Fruit fly (Drosophila melanogaster) whole organism, embryonic: ENCODE results near the gene CG18788.
A peak's percentile ranks its signal among the peaks of the same experiment; 100 is the strongest.

ENCODE experiments used
- Asciz ChIP-seq: fragments of 200-800 bp; sonication (Bioruptor generic); optimal IDR thresholded peaks from 2 replicates; lab custom pipeline; 2017; ENCODE audit warnings: missing biosample characterization, mild to moderate bottlenecking, missing genetic modification characterization, missing genetic modification reagents
- B-H2 ChIP-seq: fragments of 200-800 bp; sonication (Bioruptor generic); optimal IDR thresholded peaks from 2 replicates; lab custom pipeline; 2018; ENCODE audit warnings: missing biosample characterization, mild to moderate bottlenecking, missing genetic modification characterization
- CG1024 ChIP-seq: fragments of 200-800 bp; sonication (Bioruptor generic); IDR thresholded peaks from 2 replicates; pipeline ENCODE4 v1.3.6; 2022; ENCODE audit warnings: missing biosample characterization, missing genetic modification characterization
- CG10274 ChIP-seq: fragments of 200-800 bp; sonication (Bioruptor generic); optimal IDR thresholded peaks from 3 replicates; lab custom pipeline; 2017; ENCODE audit warnings: missing biosample characterization, mild to moderate bottlenecking, missing genetic modification characterization
- CG10431 ChIP-seq: fragments of 200-800 bp; sonication (Bioruptor generic); optimal IDR thresholded peaks from 3 replicates; lab custom pipeline; 2018; ENCODE audit warnings: missing biosample characterization, mild to moderate bottlenecking, missing genetic modification characterization
- CG11504 ChIP-seq: fragments of 200-800 bp; sonication (Bioruptor generic); optimal IDR thresholded peaks from 3 replicates; lab custom pipeline; 2019; ENCODE audit warnings: missing biosample characterization, mild to moderate bottlenecking, missing genetic modification characterization, moderate library complexity
- CG11560 ChIP-seq: fragments of 200-800 bp; sonication (Bioruptor generic); IDR thresholded peaks from 3 replicates; pipeline ENCODE4 v1.3.6; 2022; ENCODE audit warnings: missing biosample characterization, missing genetic modification characterization
- CG12155 ChIP-seq: fragments of 200-800 bp; sonication (Bioruptor generic); optimal IDR thresholded peaks from 3 replicates; lab custom pipeline; 2016; ENCODE audit warnings: missing biosample characterization, missing genetic modification characterization
- CG12219 ChIP-seq: fragments of 200-800 bp; sonication (Bioruptor generic); optimal IDR thresholded peaks from 3 replicates; lab custom pipeline; 2018; ENCODE audit warnings: missing biosample characterization, mild to moderate bottlenecking, missing genetic modification characterization
- CG12299 ChIP-seq: fragments of 200-800 bp; sonication (Bioruptor generic); optimal IDR thresholded peaks from 2 replicates; lab custom pipeline; 2018; ENCODE audit warnings: missing biosample characterization, mild to moderate bottlenecking, missing genetic modification characterization
- CG12659 ChIP-seq: fragments of 200-800 bp; sonication (Bioruptor generic); optimal IDR thresholded peaks from 3 replicates; lab custom pipeline; 2017; ENCODE audit warnings: mild to moderate bottlenecking, missing biosample characterization, missing genetic modification reagents, missing genetic modification characterization
- CG15269 ChIP-seq: fragments of 200-800 bp; sonication (Bioruptor generic); optimal IDR thresholded peaks from 2 replicates; lab custom pipeline; 2018; ENCODE audit warnings: missing biosample characterization, mild to moderate bottlenecking, missing genetic modification characterization, moderate library complexity
- CG15601 ChIP-seq: fragments of 200-800 bp; sonication (Bioruptor generic); optimal IDR thresholded peaks from 3 replicates; lab custom pipeline; 2019; ENCODE audit warnings: missing biosample characterization, mild to moderate bottlenecking, missing genetic modification characterization, moderate library complexity
- CG1603 ChIP-seq: fragments of 200-800 bp; sonication (Bioruptor generic); optimal IDR thresholded peaks from 2 replicates; lab custom pipeline; 2019; ENCODE audit warnings: missing biosample characterization, mild to moderate bottlenecking, missing genetic modification characterization, moderate library complexity
- CG1647 ChIP-seq: fragments of 200-800 bp; sonication (Bioruptor generic); optimal IDR thresholded peaks from 3 replicates; lab custom pipeline; 2016; ENCODE audit warnings: missing biosample characterization, missing genetic modification characterization
- CG2129 ChIP-seq: fragments of 200-800 bp; sonication (Bioruptor generic); IDR thresholded peaks from 2 replicates; pipeline ENCODE4 v1.3.6; 2022; ENCODE audit warnings: missing biosample characterization, missing genetic modification characterization; ENCODE audit not compliant: partially characterized antibody
- CG2678 ChIP-seq: fragments of 200-800 bp; sonication (Bioruptor generic); optimal IDR thresholded peaks from 3 replicates; lab custom pipeline; 2019; ENCODE audit warnings: missing biosample characterization, mild to moderate bottlenecking, missing genetic modification characterization, moderate library complexity
- CG3407 ChIP-seq: fragments of 200-800 bp; sonication (Bioruptor generic); optimal IDR thresholded peaks from 2 replicates; lab custom pipeline; 2018; ENCODE audit warnings: missing biosample characterization, mild to moderate bottlenecking, missing genetic modification characterization
- CG3847 ChIP-seq: fragments of 200-800 bp; sonication (Bioruptor generic); IDR thresholded peaks from 2 replicates; pipeline ENCODE4 v1.3.6; 2022; ENCODE audit warnings: missing biosample characterization, missing genetic modification characterization
- CG42726 ChIP-seq: fragments of 200-800 bp; sonication (Bioruptor generic); IDR thresholded peaks from 2 replicates; pipeline ENCODE4 v1.3.6; 2022; ENCODE audit warnings: missing biosample characterization, missing genetic modification characterization; ENCODE audit not compliant: partially characterized antibody
- CG7556 ChIP-seq: fragments of 200-800 bp; sonication (Bioruptor generic); optimal IDR thresholded peaks from 2 replicates; lab custom pipeline; 2017; ENCODE audit warnings: missing biosample characterization, mild to moderate bottlenecking, missing genetic modification characterization
- D ChIP-seq, 2 experiments: fragments of 200-800 bp in 1 of 2; fragments of >200 bp in 1 of 2; sonication (Bioruptor generic) in 1 of 2; optimal IDR thresholded peaks; 2 replicates in 1 of 2; 3 replicates in 1 of 2; lab custom pipeline; 2017; ENCODE audit warnings: mild to moderate bottlenecking in 1 of 2, missing biosample characterization in 1 of 2, missing genetic modification characterization in 1 of 2, missing genetic modification reagents in 1 of 2
- E2f2 ChIP-seq: fragments of 200-800 bp; sonication (Bioruptor generic); IDR thresholded peaks from 2 replicates; pipeline ENCODE4 v1.3.6; 2022; ENCODE audit warnings: missing biosample characterization, missing genetic modification characterization
- Fer3 ChIP-seq: fragments of 200-800 bp; sonication (Bioruptor generic); optimal IDR thresholded peaks from 2 replicates; lab custom pipeline; 2018; ENCODE audit warnings: missing biosample characterization, mild to moderate bottlenecking, missing genetic modification characterization, moderate library complexity
- HLH54F ChIP-seq: fragments of 200-800 bp; sonication (Bioruptor generic); optimal IDR thresholded peaks from 3 replicates; lab custom pipeline; 2016; ENCODE audit warnings: missing biosample characterization, missing genetic modification characterization
- HLHmδ ChIP-seq: fragments of 200-800 bp; sonication (Bioruptor generic); optimal IDR thresholded peaks from 2 replicates; lab custom pipeline; 2018; ENCODE audit warnings: missing biosample characterization, mild to moderate bottlenecking, missing genetic modification characterization, moderate library complexity
- Hsf ChIP-seq: fragments of 200-800 bp; sonication (Bioruptor generic); optimal IDR thresholded peaks from 3 replicates; lab custom pipeline; 2016; ENCODE audit warnings: missing biosample characterization, missing genetic modification characterization
- Oli ChIP-seq: fragments of 200-800 bp; sonication (Bioruptor generic); optimal IDR thresholded peaks from 2 replicates; lab custom pipeline; 2018; ENCODE audit warnings: missing biosample characterization, mild to moderate bottlenecking, missing genetic modification characterization, moderate library complexity
- Scr ChIP-seq: fragments of 200-800 bp; sonication (Bioruptor generic); IDR thresholded peaks from 2 replicates; pipeline ENCODE4 v1.3.6; 2022; ENCODE audit warnings: missing biosample characterization, missing genetic modification characterization; ENCODE audit not compliant: partially characterized antibody
- Six4 ChIP-seq: fragments of 200-800 bp; sonication (Bioruptor generic); optimal IDR thresholded peaks from 2 replicates; lab custom pipeline; 2016; ENCODE audit warnings: missing biosample characterization, missing genetic modification characterization
- TFAM ChIP-seq: fragments of 200-800 bp; sonication (Bioruptor generic); optimal IDR thresholded peaks from 2 replicates; lab custom pipeline; 2017; ENCODE audit warnings: missing biosample characterization, missing genetic modification characterization, inconsistent platforms
- ewg ChIP-seq: fragments of 200-800 bp; sonication (Bioruptor generic); optimal IDR thresholded peaks from 3 replicates; lab custom pipeline; 2017; ENCODE audit warnings: mild to moderate bottlenecking, missing biosample characterization, missing genetic modification reagents, missing genetic modification characterization
- grn ChIP-seq: fragments of 200-800 bp; sonication (Bioruptor generic); optimal IDR thresholded peaks from 3 replicates; lab custom pipeline; 2017; ENCODE audit warnings: missing biosample characterization, missing genetic modification characterization
- insv ChIP-seq, 2 experiments: fragments of 200-800 bp; sonication (Bioruptor generic); optimal IDR thresholded peaks; 3 replicates each; lab custom pipeline; 2016 to 2018; ENCODE audit warnings: missing biosample characterization in 2 of 2, missing genetic modification characterization in 2 of 2
- nom ChIP-seq: fragments of 200-800 bp; sonication (Bioruptor generic); optimal IDR thresholded peaks from 2 replicates; lab custom pipeline; 2017; ENCODE audit warnings: missing biosample characterization, missing genetic modification characterization, mild to moderate bottlenecking, moderate library complexity, missing genetic modification reagents
- onecut ChIP-seq: fragments of 200-800 bp; sonication (Bioruptor generic); IDR thresholded peaks from 2 replicates; pipeline ENCODE4 v1.3.6; 2022; ENCODE audit warnings: missing biosample characterization, missing genetic modification characterization
- pb ChIP-seq: fragments of 200-800 bp; sonication (Bioruptor generic); optimal IDR thresholded peaks from 3 replicates; lab custom pipeline; 2016; ENCODE audit warnings: missing biosample characterization, missing genetic modification characterization
- peb ChIP-seq: fragments of 200-800 bp; sonication (Bioruptor generic); IDR thresholded peaks from 2 replicates; pipeline ENCODE4 v1.3.6; 2022; ENCODE audit warnings: missing biosample characterization, missing genetic modification characterization
- pho ChIP-seq: fragments of 200-800 bp; sonication (Bioruptor generic); optimal IDR thresholded peaks from 2 replicates; lab custom pipeline; 2016; ENCODE audit warnings: missing biosample characterization, missing genetic modification characterization
- psq ChIP-seq: fragments of 200-800 bp; sonication (Bioruptor generic); optimal IDR thresholded peaks from 2 replicates; lab custom pipeline; 2017; ENCODE audit warnings: missing biosample characterization, missing genetic modification characterization
- ranshi ChIP-seq: fragments of 200-800 bp; sonication (Bioruptor generic); IDR thresholded peaks from 2 replicates; pipeline ENCODE4 v1.3.6; 2022; ENCODE audit warnings: missing biosample characterization, missing genetic modification characterization
- sc ChIP-seq, 3 experiments: fragments of >200 bp in 2 of 3; fragments of 200-800 bp in 1 of 3; sonication (Bioruptor generic) in 1 of 3; optimal IDR thresholded peaks; 2 replicates in 2 of 3; 3 replicates in 1 of 3; lab custom pipeline; 2017; ENCODE audit warnings: mild to moderate bottlenecking in 1 of 3, missing biosample characterization in 1 of 3, missing genetic modification characterization in 1 of 3, missing genetic modification reagents in 1 of 3
- sob ChIP-seq: fragments of 200-800 bp; sonication (Bioruptor generic); IDR thresholded peaks from 2 replicates; pipeline ENCODE4 v1.3.6; 2022; ENCODE audit warnings: missing biosample characterization, missing genetic modification characterization
- tap ChIP-seq: fragments of 200-800 bp; optimal IDR thresholded peaks from 3 replicates; lab custom pipeline; 2019; ENCODE audit warnings: missing biosample characterization, mild to moderate bottlenecking, missing genetic modification characterization, moderate library complexity
- toy ChIP-seq: fragments of 200-800 bp; sonication (Bioruptor generic); IDR thresholded peaks from 2 replicates; pipeline ENCODE4 v1.3.6; 2022; ENCODE audit warnings: missing biosample characterization, missing genetic modification characterization
- trh ChIP-seq: fragments of 200-800 bp; sonication (Bioruptor generic); optimal IDR thresholded peaks from 2 replicates; lab custom pipeline; 2016; ENCODE audit warnings: missing biosample characterization, missing genetic modification characterization
- tup ChIP-seq: fragments of 200-800 bp; sonication (Bioruptor generic); optimal IDR thresholded peaks from 2 replicates; lab custom pipeline; 2016; ENCODE audit warnings: missing biosample characterization, mild to moderate bottlenecking, missing genetic modification characterization, moderate library complexity
- twi ChIP-seq: fragments of 200-800 bp; optimal IDR thresholded peaks from 2 replicates; lab custom pipeline; 2019; ENCODE audit warnings: missing biosample characterization, mild to moderate bottlenecking, missing genetic modification characterization, moderate library complexity
- usp ChIP-seq: fragments of >200 bp; optimal IDR thresholded peaks from 2 replicates; lab custom pipeline; 2017; ENCODE audit warnings: missing biosample characterization, missing genetic modification characterization

The CG18788 gene

dm6 chr2L:12021193-12021592 lies 12.8 kb upstream of the CG18788 start (continued):
- TF ChIP-seq sob (GFP tag; lab: Robert Waterston, UW): peak; percentile 60; the same call in 1 of the 2 replicates
- no peak for TF ChIP-seq usp
- peak; percentile 24 for TF ChIP-seq Oli (tag; lab: Kevin White, UChicago)
- TF ChIP-seq HLHmδ (GFP tag; lab: Kevin White, UChicago): peak; percentile 52
- TF ChIP-seq trh: peak; percentile 65
- TF ChIP-seq CG12155 (GFP tag; lab: Kevin White, UChicago): peak; percentile 1
- peak; percentile 61; the same call in 1 of the 2 replicates for TF ChIP-seq ranshi (GFP tag; lab: Robert Waterston, UW)
- no peak for TF ChIP-seq nom (GFP tag; lab: Kevin White, UChicago)
- peak; percentile 46 for TF ChIP-seq psq (GFP tag; lab: Kevin White, UChicago)
- peak; percentile 70 for TF ChIP-seq tup (GFP tag; lab: Kevin White, UChicago)
- no peak for TF ChIP-seq peb (GFP tag; lab: Robert Waterston, UW)
- no peak for TF ChIP-seq D (optimal IDR thresholded peaks at IDR 0.05; lab: Kevin White, UChicago)
- no peak for TF ChIP-seq D (GFP tag; optimal IDR thresholded peaks at IDR 0.05; lab: Kevin White, UChicago)
- TF ChIP-seq grn: peak; percentile 23
- peak; percentile 89 for TF ChIP-seq CG12299
- no peak for TF ChIP-seq CG3847 (GFP tag; lab: Robert Waterston, UW)
- TF ChIP-seq CG3407: peak; percentile 87
- TF ChIP-seq CG15269: peak; percentile 63
- TF ChIP-seq CG2678 (tag; lab: Kevin White, UChicago): peak; percentile 72
- peak; percentile 75 for TF ChIP-seq CG7556 (GFP tag; lab: Kevin White, UChicago)
- no peak for TF ChIP-seq CG42726 (GFP tag; lab: Robert Waterston, UW)
- TF ChIP-seq CG1603: peak; percentile 69
- no peak for TF ChIP-seq CG1024 (GFP tag; lab: Robert Waterston, UW)
- TF ChIP-seq pb (GFP tag; lab: Kevin White, UChicago): no peak
- TF ChIP-seq CG15601 (tag; lab: Kevin White, UChicago): peak; percentile 84
- no peak for TF ChIP-seq CG11560
- peak; percentile 18 for TF ChIP-seq pho (GFP tag; lab: Kevin White, UChicago)
- TF ChIP-seq CG10431 (GFP tag; lab: Kevin White, UChicago): peak; percentile 70
- peak; percentile 54 for TF ChIP-seq CG12219 (GFP tag; lab: Kevin White, UChicago)
- no peak for TF ChIP-seq TFAM
- peak; percentile 73 for TF ChIP-seq Fer3 (tag; lab: Kevin White, UChicago)
- peak; percentile 8 for TF ChIP-seq CG10274
- peak; percentile 78 for TF ChIP-seq Asciz (GFP tag; lab: Kevin White, UChicago)
- no peak for TF ChIP-seq sc (optimal IDR thresholded peaks at IDR 0.05; lab: Kevin White, UChicago)
- peak; percentile 80 for TF ChIP-seq sc (GFP tag; optimal IDR thresholded peaks at IDR 0.05; lab: Kevin White, UChicago)
- no peak for TF ChIP-seq E2f2
- no peak for TF ChIP-seq CG2129 (GFP tag; lab: Robert Waterston, UW)
- TF ChIP-seq insv (GFP tag; optimal IDR thresholded peaks at IDR 0.05; lab: Kevin White, UChicago): peak in 1 of 2 experiments; percentile 53
- TF ChIP-seq B-H2: peak; percentile 52
- no peak for TF ChIP-seq Scr (GFP tag; lab: Robert Waterston, UW)
- TF ChIP-seq twi: peak; percentile 19
- TF ChIP-seq ewg (GFP tag; lab: Kevin White, UChicago): peak; percentile 59
- peak; percentile 34 for TF ChIP-seq Six4
- peak; percentile 41 for TF ChIP-seq tap (tag; lab: Kevin White, UChicago)
- TF ChIP-seq Hsf (GFP tag; lab: Kevin White, UChicago): peak; percentile 37
- peak; percentile 4 for TF ChIP-seq HLH54F (GFP tag; lab: Kevin White, UChicago)
- TF ChIP-seq CG1647 (GFP tag; lab: Kevin White, UChicago): peak; percentile 33
- peak; percentile 83 for TF ChIP-seq CG12659 (GFP tag; lab: Kevin White, UChicago)
- TF ChIP-seq onecut: no peak; the same call in 1 of the 2 replicates
- TF ChIP-seq CG11504 (tag; lab: Kevin White, UChicago): peak; percentile 46
- TF ChIP-seq toy (GFP tag; lab: Robert Waterston, UW): no peak
